Fruit fly (Drosophila melanogaster): ENCODE results near the gene shps.
A peak's percentile ranks its signal among the peaks of the same experiment; 100 is the strongest.

DNA sequence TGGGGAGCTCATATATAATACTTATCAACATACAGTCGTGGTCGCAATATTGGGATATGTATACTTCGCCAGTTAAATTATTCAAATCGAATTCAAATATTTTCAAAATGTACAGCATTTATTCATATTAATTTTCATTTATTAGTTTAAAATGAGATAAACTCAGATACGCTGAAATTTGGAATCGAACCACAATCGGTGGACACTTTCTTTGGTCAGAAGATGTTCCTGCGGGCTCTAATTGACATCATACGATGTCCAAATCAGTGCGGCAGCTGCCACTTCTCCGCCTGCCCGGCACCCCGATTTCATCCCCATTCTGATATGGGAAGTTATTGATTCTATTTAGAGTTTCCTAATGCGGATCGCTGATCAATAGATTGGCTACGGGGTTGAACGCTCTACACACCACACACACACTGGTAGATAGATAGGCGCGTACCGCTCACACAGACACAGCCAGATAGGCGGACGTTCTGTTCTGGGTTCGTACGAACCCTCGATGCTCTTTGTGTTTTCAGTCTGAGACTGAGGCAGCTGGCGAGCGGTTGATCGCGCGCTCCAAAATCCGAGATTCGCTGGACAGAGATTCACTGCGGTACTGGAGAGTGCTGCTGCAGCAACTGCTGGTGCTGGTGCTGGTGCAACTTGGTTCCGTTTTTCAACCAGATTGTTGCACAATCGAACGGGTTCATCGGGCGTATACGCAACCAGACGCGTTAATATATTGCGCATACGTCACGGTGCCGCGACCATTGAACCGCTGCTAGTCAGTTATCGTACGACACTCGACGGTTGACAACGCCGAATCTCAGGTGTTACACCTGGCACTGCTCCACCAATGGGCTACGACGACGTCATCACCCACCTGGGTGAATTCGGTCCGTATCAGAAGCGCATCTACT lies 3.0 kb upstream of the shps start, which contains the start of gene Orct:
- TF ChIP-seq en (GFP tag; optimal IDR thresholded peaks at IDR 0.05) (no peak), CG32532 (GFP tag; IDR thresholded peaks at IDR 0.05) (peak; percentile 79), ato (GFP tag; IDR thresholded peaks at IDR 0.05; ENCODE audit: partially characterized antibody) (no peak), CG2129 (GFP tag; IDR thresholded peaks at IDR 0.05; ENCODE audit: partially characterized antibody) (no peak), CG30020 (tag; optimal IDR thresholded peaks at IDR 0.05) (peak; percentile 27), BtbVII (GFP tag; optimal IDR thresholded peaks at IDR 0.05) (peak; percentile 85), gfzf (GFP tag; optimal IDR thresholded peaks at IDR 0.05) (no peak), Awh (GFP tag; IDR thresholded peaks at IDR 0.05) (no peak)

Measured in whole organism, embryonic.